Worm (Caenorhabditis elegans) whole organism, midembryonic: ENCODE results near the gene Y32H12A.8.

Experiments used
- cog-1 ChIP-seq: sonication (generic microtip); optimal IDR thresholded peaks from 2 replicates; lab custom pipeline; 2016; ENCODE audit warnings: missing genetic modification characterization, missing compliant biosample characterization
- klf-2 ChIP-seq: fragments of 200-800 bp; sonication (Bioruptor generic); conservative IDR thresholded peaks from 2 replicates; pipeline ENCODE4 v1.3.6; 2022; ENCODE audit warnings: missing genetic modification reagents, missing genetic modification characterization, missing compliant biosample characterization
- med-1 ChIP-seq: sonication (generic microtip); optimal IDR thresholded peaks from 2 replicates; lab custom pipeline; 2017; ENCODE audit warnings: missing genetic modification characterization, mild to moderate bottlenecking, missing compliant biosample characterization, antibody characterized with exemption, missing genetic modification reagents; ENCODE audit not compliant: insufficient read depth
- tab-1 ChIP-seq: fragments of 200-800 bp; sonication (Bioruptor generic); IDR thresholded peaks from 2 replicates; pipeline ENCODE4 v1.3.6; 2022; ENCODE audit warnings: missing genetic modification characterization, missing compliant biosample characterization
- ztf-23 ChIP-seq: fragments of 200-800 bp; sonication (Bioruptor generic); IDR thresholded peaks from 2 replicates; pipeline ENCODE4 v1.3.6; 2022; ENCODE audit warnings: missing genetic modification reagents, missing genetic modification characterization, missing compliant biosample characterization
- ztf-29 ChIP-seq: fragments of 200-800 bp; sonication (Bioruptor generic); IDR thresholded peaks from 2 replicates; pipeline ENCODE4 v1.3.6; 2022; ENCODE audit warnings: missing genetic modification reagents, missing genetic modification characterization, missing compliant biosample characterization

DNA sequence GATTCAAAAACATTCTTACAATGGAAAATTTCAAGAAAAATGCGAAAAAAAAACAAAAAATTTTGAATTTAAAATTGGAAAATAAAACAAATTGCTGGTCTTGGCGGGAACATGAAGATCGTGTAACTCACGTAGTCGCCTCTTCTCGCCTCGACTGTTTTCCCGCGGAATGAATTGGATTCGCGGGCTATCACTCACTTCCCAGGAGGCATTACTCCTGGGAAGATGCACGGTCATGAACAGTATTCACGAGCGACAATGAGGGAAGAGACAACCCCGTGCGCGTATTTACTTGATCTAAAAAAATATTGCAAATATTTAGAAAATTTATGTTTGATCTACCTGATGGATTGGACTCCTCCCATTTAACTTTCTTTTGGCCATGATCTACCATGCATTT lies 477 bp upstream of the Y32H12A.8 start:
- TF ChIP-seq cog-1, result no peak
- TF ChIP-seq klf-2 (GFP tag; lab: Robert Waterston, UW), result no peak
- no peak for TF ChIP-seq ztf-23
- no peak for TF ChIP-seq tab-1
- TF ChIP-seq ztf-29 (GFP tag; lab: Robert Waterston, UW), result no peak
- no peak for TF ChIP-seq med-1 (GFP tag; lab: Kevin White, UChicago)
